Fruit fly (Drosophila melanogaster): Measurements from ENCODE around the gene CG10602.
A peak's percentile ranks its signal among the peaks of the same experiment; 100 is the strongest.

- no peak for TF ChIP-seq CG32006 (GFP tag; optimal IDR thresholded peaks at IDR 0.05)
- TF ChIP-seq Ets21C (GFP tag; optimal IDR thresholded peaks at IDR 0.05) = no peak
- TF ChIP-seq Eip93F (GFP tag; optimal IDR thresholded peaks at IDR 0.05) = peak; percentile 55
- no peak for TF ChIP-seq pdm3 (GFP tag; optimal IDR thresholded peaks at IDR 0.05)
- peak; percentile 7 for TF ChIP-seq lz (GFP tag; optimal IDR thresholded peaks at IDR 0.05)
- no peak for TF ChIP-seq salr (GFP tag; optimal IDR thresholded peaks at IDR 0.05)
- TF ChIP-seq CG3032 (tag; optimal IDR thresholded peaks at IDR 0.05) = no peak
- TF ChIP-seq CG1621 (tag; optimal IDR thresholded peaks at IDR 0.05) = peak; percentile 25
- peak; percentile 82 for TF ChIP-seq svp (GFP tag)
- peak; percentile 11 for TF ChIP-seq dsx (GFP tag; optimal IDR thresholded peaks at IDR 0.05; ENCODE audit: poor library complexity, severe bottlenecking)
- peak; percentile 14 for TF ChIP-seq Hr4 (GFP tag; optimal IDR thresholded peaks at IDR 0.05)
- peak; percentile 76 for TF ChIP-seq CG6854 (GFP tag; optimal IDR thresholded peaks at IDR 0.05)
- peak; percentile 37; the same call in 1 of the 2 replicates for TF ChIP-seq CG15336 (GFP tag; IDR thresholded peaks at IDR 0.05)
- peak; percentile 50; the same call in 2 of the 3 replicates for TF ChIP-seq CG6163 (GFP tag; IDR thresholded peaks at IDR 0.05)
Measured at dm6 chr2L:18823243-18823803, 35.7 kb downstream of the CG10602 start, which contains the start of gene Ugt36D1.
